Worm (Caenorhabditis elegans): ENCODE measurements around the gene dmsr-10.

DNA sequence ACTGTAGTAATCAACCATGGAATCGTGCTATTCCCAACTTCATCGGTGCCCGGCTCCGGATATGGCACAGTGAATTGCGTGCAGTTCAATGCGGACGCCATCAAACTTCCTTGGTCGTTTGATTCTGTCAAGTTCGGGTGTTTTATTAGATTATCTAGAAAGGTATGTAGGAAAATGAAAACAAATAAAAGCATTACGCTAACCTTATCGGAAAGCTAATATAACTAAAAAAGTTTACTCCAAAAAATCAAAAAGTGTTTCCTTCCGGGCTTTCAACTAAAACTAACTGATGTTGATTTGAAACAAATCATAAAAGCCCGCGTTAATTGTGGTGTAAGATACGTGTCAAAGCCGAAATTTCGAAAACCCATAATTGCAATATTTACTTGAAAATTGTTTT, 18.1 kb upstream of the dmsr-10 start, which contains the start of gene dmsr-13:
- TF ChIP-seq egl-27 (tag; optimal IDR thresholded peaks at IDR 0.05) (no peak), nhr-23 (tag; optimal IDR thresholded peaks at IDR 0.05) (no peak), aly-2 (tag; optimal IDR thresholded peaks at IDR 0.05) (no peak), blmp-1 (tag; optimal IDR thresholded peaks at IDR 0.05; ENCODE audit: insufficient read depth) (no peak), ZK546.5 (tag; optimal IDR thresholded peaks at IDR 0.05) (no peak), C34F6.9 (tag; optimal IDR thresholded peaks at IDR 0.05) (no peak), ceh-82 (tag; optimal IDR thresholded peaks at IDR 0.05) (no peak), nhr-10 (tag; optimal IDR thresholded peaks at IDR 0.05) (no peak), lin-13 (GFP tag; optimal IDR thresholded peaks at IDR 0.05) (no peak), skn-1 (tag; optimal IDR thresholded peaks at IDR 0.05) (no peak)
